Fruit fly (Drosophila melanogaster) whole organism, adult: ENCODE data around the gene CG15027.

Source experiments
- CG11617 ChIP-seq: fragments of 200-800 bp; sonication (Bioruptor generic); optimal IDR thresholded peaks from 2 replicates; lab custom pipeline; 2017; ENCODE audit warnings: mild to moderate bottlenecking, missing biosample characterization, missing genetic modification reagents, missing genetic modification characterization
- CG12768 ChIP-seq: fragments of 200-800 bp; sonication (Bioruptor generic); optimal IDR thresholded peaks from 2 replicates; lab custom pipeline; 2017; ENCODE audit warnings: missing biosample characterization, missing genetic modification characterization, mild to moderate bottlenecking, moderate library complexity, missing genetic modification reagents
- CG14711 ChIP-seq: fragments of 200-800 bp; sonication (Bioruptor generic); optimal IDR thresholded peaks from 2 replicates; lab custom pipeline; 2018; ENCODE audit warnings: missing biosample characterization, mild to moderate bottlenecking, missing genetic modification characterization, moderate library complexity
- CG1620 ChIP-seq: fragments of 200-800 bp; sonication (Bioruptor generic); optimal IDR thresholded peaks from 2 replicates; lab custom pipeline; 2016; ENCODE audit warnings: missing biosample characterization, missing genetic modification characterization
- CG33017 ChIP-seq: fragments of 200-800 bp; sonication (Bioruptor generic); optimal IDR thresholded peaks from 2 replicates; lab custom pipeline; 2018; ENCODE audit warnings: missing biosample characterization, mild to moderate bottlenecking, missing genetic modification characterization, moderate library complexity
- CG5204 ChIP-seq: fragments of 200-800 bp; sonication (Bioruptor generic); optimal IDR thresholded peaks from 2 replicates; lab custom pipeline; 2016; ENCODE audit warnings: missing biosample characterization, missing genetic modification characterization
- CG7045 ChIP-seq: fragments of 200-800 bp; sonication (Bioruptor generic); optimal IDR thresholded peaks from 2 replicates; lab custom pipeline; 2017; ENCODE audit warnings: missing biosample characterization, mild to moderate bottlenecking, missing genetic modification characterization
- CG7101 ChIP-seq: fragments of 200-800 bp; sonication (Bioruptor generic); optimal IDR thresholded peaks from 2 replicates; lab custom pipeline; 2018; ENCODE audit warnings: missing biosample characterization, mild to moderate bottlenecking, missing genetic modification characterization, moderate library complexity
- Clk ChIP-seq: fragments of 200-800 bp; sonication (Bioruptor generic); optimal IDR thresholded peaks from 2 replicates; lab custom pipeline; 2017; ENCODE audit warnings: missing biosample characterization, missing genetic modification characterization
- Crg-1 ChIP-seq: fragments of 200-800 bp; sonication (Bioruptor generic); optimal IDR thresholded peaks from 2 replicates; lab custom pipeline; 2016; ENCODE audit warnings: missing biosample characterization, missing genetic modification characterization
- Hr96 ChIP-seq: fragments of 200-800 bp; sonication (Bioruptor generic); optimal IDR thresholded peaks from 2 replicates; lab custom pipeline; 2016; ENCODE audit warnings: missing biosample characterization, missing genetic modification characterization
- Mnt ChIP-seq: fragments of 200-800 bp; sonication (Bioruptor generic); optimal IDR thresholded peaks from 2 replicates; lab custom pipeline; 2016; ENCODE audit warnings: missing biosample characterization, mild to moderate bottlenecking, missing genetic modification characterization
- bab1 ChIP-seq: fragments of 200-800 bp; sonication (Bioruptor generic); optimal IDR thresholded peaks from 3 replicates; lab custom pipeline; 2019; ENCODE audit warnings: missing biosample characterization, mild to moderate bottlenecking, missing genetic modification characterization, moderate library complexity
- cic ChIP-seq: fragments of 200-800 bp; sonication (Bioruptor generic); optimal IDR thresholded peaks from 2 replicates; lab custom pipeline; 2017; ENCODE audit warnings: missing biosample characterization, mild to moderate bottlenecking, missing genetic modification characterization, moderate library complexity
- cnc ChIP-seq, 2 experiments: fragments of >200 bp; optimal IDR thresholded peaks; 2 replicates each; lab custom pipeline; 2017
- kay ChIP-seq: fragments of 200-800 bp; sonication (Bioruptor generic); peaks from one replicate; lab custom pipeline; 2016; ENCODE audit warnings: missing biosample characterization, missing genetic modification characterization, borderline replicate concordance
- ovo ChIP-seq: fragments of 200-800 bp; sonication (Bioruptor generic); optimal IDR thresholded peaks from 2 replicates; lab custom pipeline; 2016; ENCODE audit warnings: missing biosample characterization, missing genetic modification characterization
- pad ChIP-seq: fragments of 200-800 bp; sonication (Bioruptor generic); optimal IDR thresholded peaks from 3 replicates; lab custom pipeline; 2017; ENCODE audit warnings: missing biosample characterization, missing genetic modification characterization, mild to moderate bottlenecking, moderate library complexity, missing genetic modification reagents
- tj ChIP-seq: fragments of 200-800 bp; sonication (Bioruptor generic); optimal IDR thresholded peaks from 3 replicates; lab custom pipeline; 2017; ENCODE audit warnings: missing biosample characterization, mild to moderate bottlenecking, missing genetic modification characterization, moderate library complexity
- toe ChIP-seq: fragments of 200-800 bp; sonication (Bioruptor generic); optimal IDR thresholded peaks from 2 replicates; lab custom pipeline; 2016; ENCODE audit warnings: missing biosample characterization, missing genetic modification characterization

CG15027 gene

dm6 chrX:15078394-15078793, 7.2 kb downstream of the CG15027 start:
- TF ChIP-seq Crg-1 (GFP tag; lab: Kevin White, UChicago) (peak; percentile 56), CG14711 (tag; lab: Kevin White, UChicago) (peak; percentile 14), CG7101 (tag; lab: Kevin White, UChicago) (peak; percentile 28), Hr96 (peak; percentile 8), cic (GFP tag; lab: Kevin White, UChicago) (peak; percentile 79), ovo (GFP tag; lab: Kevin White, UChicago) (peak; percentile 88), Mnt (GFP tag; lab: Kevin White, UChicago) (no peak), kay (peak; percentile 73), CG7045 (GFP tag; lab: Kevin White, UChicago) (no peak)

- TF ChIP-seq cnc (optimal IDR thresholded peaks at IDR 0.05; lab: Kevin White, UChicago), result no peak
- no peak for TF ChIP-seq Clk (GFP tag; lab: Kevin White, UChicago)
- TF ChIP-seq tj, result peak; percentile 45
- no peak for TF ChIP-seq toe (GFP tag; lab: Kevin White, UChicago)
- TF ChIP-seq cic (GFP tag; lab: Kevin White, UChicago), result peak; percentile 40
- TF ChIP-seq ovo (GFP tag; lab: Kevin White, UChicago), result no peak
- TF ChIP-seq CG5204 (GFP tag; lab: Kevin White, UChicago), result no peak
- no peak for TF ChIP-seq CG11617 (GFP tag; lab: Kevin White, UChicago)
- peak; percentile 40 for TF ChIP-seq Hr96
- no peak for TF ChIP-seq CG7101 (tag; lab: Kevin White, UChicago)
- no peak for TF ChIP-seq CG33017 (tag; lab: Kevin White, UChicago)
- TF ChIP-seq CG14711 (tag; lab: Kevin White, UChicago), result no peak
- no peak for TF ChIP-seq CG1620 (GFP tag; lab: Kevin White, UChicago)
- TF ChIP-seq bab1, result no peak
- no peak for TF ChIP-seq pad (GFP tag; lab: Kevin White, UChicago)
- TF ChIP-seq kay, result no peak
- TF ChIP-seq CG12768 (GFP tag; lab: Kevin White, UChicago), result peak; percentile 48
- TF ChIP-seq Mnt (GFP tag; lab: Kevin White, UChicago), result peak; percentile 3
- TF ChIP-seq CG7045 (GFP tag; lab: Kevin White, UChicago), result no peak
- no peak for TF ChIP-seq Crg-1 (GFP tag; lab: Kevin White, UChicago)
These were observed 8.0 kb downstream of the CG15027 start for dm6 chrX:15077576-15078136.

DNA sequence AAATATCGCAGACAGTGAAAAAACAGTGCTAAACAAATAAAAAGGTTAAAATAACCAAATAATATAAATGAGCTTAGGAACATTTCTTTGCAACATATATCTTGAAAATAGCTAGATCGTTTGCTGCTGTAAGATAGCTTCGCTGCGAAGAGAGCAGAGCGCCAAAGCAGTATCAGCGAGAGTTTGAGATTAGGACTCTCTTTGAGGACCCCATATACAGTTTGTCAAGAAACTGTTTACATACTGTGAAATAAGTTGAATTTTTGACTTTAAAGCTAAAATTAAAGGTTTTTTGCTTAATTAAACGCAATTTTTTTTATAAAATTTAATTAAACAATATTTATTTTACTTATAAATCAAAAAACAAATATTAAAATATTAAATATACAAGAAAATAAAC, 9.0 kb downstream of the CG15027 start:
- TF ChIP-seq CG14711 (tag; lab: Kevin White, UChicago) (no peak), Crg-1 (GFP tag; lab: Kevin White, UChicago) (no peak), CG1620 (GFP tag; lab: Kevin White, UChicago) (no peak), CG7045 (GFP tag; lab: Kevin White, UChicago) (no peak), toe (GFP tag; lab: Kevin White, UChicago) (no peak), CG11617 (GFP tag; lab: Kevin White, UChicago) (no peak), Hr96 (no peak), CG33017 (tag; lab: Kevin White, UChicago) (no peak), CG7101 (tag; lab: Kevin White, UChicago) (no peak), tj (no peak), cic (GFP tag; lab: Kevin White, UChicago) (no peak), Mnt (GFP tag; lab: Kevin White, UChicago) (no peak), bab1 (no peak), CG5204 (GFP tag; lab: Kevin White, UChicago) (no peak), Clk (GFP tag; lab: Kevin White, UChicago) (no peak), cnc (optimal IDR thresholded peaks at IDR 0.05; lab: Kevin White, UChicago) (no peak)

dm6 chrX:15076038-15076575, 9.5 kb downstream of the CG15027 start, which contains the start of gene Lsd-2:
Lsd-2 (minus strand) TSS chrX:15076220.
- peak; percentile 79 for TF ChIP-seq CG1620 (GFP tag; lab: Kevin White, UChicago)
- no peak for TF ChIP-seq CG33017 (tag; lab: Kevin White, UChicago)
- no peak for TF ChIP-seq CG7045 (GFP tag; lab: Kevin White, UChicago)
- peak; percentile 33 for TF ChIP-seq CG7101 (tag; lab: Kevin White, UChicago)
- no peak for TF ChIP-seq cnc (optimal IDR thresholded peaks at IDR 0.05; lab: Kevin White, UChicago)
- TF ChIP-seq pad (GFP tag; lab: Kevin White, UChicago), result no peak
- TF ChIP-seq CG5204 (GFP tag; lab: Kevin White, UChicago), result peak; percentile 44
- TF ChIP-seq CG12768 (GFP tag; lab: Kevin White, UChicago), result peak; percentile 15
- TF ChIP-seq CG14711 (tag; lab: Kevin White, UChicago), result peak; percentile 66
- peak; percentile 29 for TF ChIP-seq toe (GFP tag; lab: Kevin White, UChicago)
- no peak for TF ChIP-seq cic (GFP tag; lab: Kevin White, UChicago)
- no peak for TF ChIP-seq tj
- peak; percentile 78 for TF ChIP-seq kay
- peak; percentile 56 for TF ChIP-seq CG11617 (GFP tag; lab: Kevin White, UChicago)
- peak; percentile 69 for TF ChIP-seq bab1
- TF ChIP-seq Mnt (GFP tag; lab: Kevin White, UChicago), result peak; percentile 79
- TF ChIP-seq Crg-1 (GFP tag; lab: Kevin White, UChicago), result peak; percentile 10
- TF ChIP-seq Clk (GFP tag; lab: Kevin White, UChicago), result no peak
- peak; percentile 55 for TF ChIP-seq Hr96
- TF ChIP-seq ovo (GFP tag; lab: Kevin White, UChicago), result no peak

- TF ChIP-seq CG33017 (tag; lab: Kevin White, UChicago), result no peak
- TF ChIP-seq tj, result peak; percentile 96
- peak; percentile 69 for TF ChIP-seq bab1
- no peak for TF ChIP-seq Mnt (GFP tag; lab: Kevin White, UChicago)
- TF ChIP-seq ovo (GFP tag; lab: Kevin White, UChicago), result peak; percentile 100
- TF ChIP-seq Crg-1 (GFP tag; lab: Kevin White, UChicago), result no peak
- peak; percentile 89 for TF ChIP-seq pad (GFP tag; lab: Kevin White, UChicago)
- no peak for TF ChIP-seq CG7101 (tag; lab: Kevin White, UChicago)
- TF ChIP-seq Clk (GFP tag; lab: Kevin White, UChicago), result no peak
These were observed 10.1 kb downstream of the CG15027 start for dm6 chrX:15075485-15076037.
